Worm (Caenorhabditis elegans): ENCODE results near the gene W04H10.6.

DNA sequence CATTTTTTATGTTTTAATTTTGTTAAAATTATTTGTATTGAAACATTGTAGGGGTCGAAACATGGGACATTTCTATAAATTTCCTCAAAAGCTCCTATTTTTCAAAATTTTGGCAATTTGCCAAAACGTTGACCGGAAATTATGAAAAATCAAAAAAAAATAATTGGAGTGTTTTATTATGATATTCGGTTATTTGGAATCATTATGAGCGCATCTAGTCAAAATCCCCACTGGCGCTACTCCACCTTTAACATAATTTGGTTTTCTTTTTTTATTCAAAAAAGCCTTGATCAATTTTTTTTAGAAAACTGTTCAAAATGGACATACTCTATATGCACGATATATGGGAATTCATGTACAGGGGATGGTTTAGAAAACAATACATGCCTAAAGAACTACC, 3.0 kb downstream of the W04H10.6 start, which contains the start of gene W04H10.2:
- no peak for TF ChIP-seq aptf-3 (GFP tag; IDR thresholded peaks at IDR 0.05)
- TF ChIP-seq pha-4 (tag; optimal IDR thresholded peaks at IDR 0.05) = no peak
- no peak for TF ChIP-seq aptf-2 (GFP tag; conservative IDR thresholded peaks at IDR 0.05)
- TF ChIP-seq ceh-91 (GFP tag; IDR thresholded peaks at IDR 0.05) = no peak
- no peak for TF ChIP-seq F33H1.4 (GFP tag; IDR thresholded peaks at IDR 0.05)
- no peak for TF ChIP-seq ekl-4 (GFP tag; IDR thresholded peaks at IDR 0.05)
- no peak for TF ChIP-seq hlh-26 (GFP tag; conservative IDR thresholded peaks at IDR 0.05)
